Worm (Caenorhabditis elegans) whole organism, young adult: ENCODE results near the gene Y51H4A.24.

Experiments used
- B0035.1 ChIP-seq: sonication (generic microtip); optimal IDR thresholded peaks from 2 replicates; lab custom pipeline; 2016; ENCODE audit warnings: missing genetic modification characterization, mild to moderate bottlenecking, missing compliant biosample characterization, missing genotype, missing genetic modification reagents
- F55B11.4 ChIP-seq: sonication (generic microtip); optimal IDR thresholded peaks from 2 replicates; lab custom pipeline; 2016; ENCODE audit warnings: missing compliant biosample characterization, missing genetic modification characterization, borderline replicate concordance; ENCODE audit not compliant: insufficient read depth
- F57C9.4 ChIP-seq: sonication (generic microtip); optimal IDR thresholded peaks from 2 replicates; lab custom pipeline; 2017; ENCODE audit warnings: mild to moderate bottlenecking, missing genetic modification characterization, missing compliant biosample characterization
- T07F8.4 ChIP-seq: sonication (generic microtip); optimal IDR thresholded peaks from 2 replicates; lab custom pipeline; 2016; ENCODE audit warnings: mild to moderate bottlenecking, missing genetic modification characterization, moderate library complexity, missing compliant biosample characterization
- Y53G8AR.9 ChIP-seq: fragments of 200-800 bp; sonication (Bioruptor generic); conservative IDR thresholded peaks from 2 replicates; pipeline ENCODE4 v1.3.6; 2022; ENCODE audit warnings: missing genetic modification reagents, missing genetic modification characterization, missing compliant biosample characterization
- attf-3 ChIP-seq: fragments of 200-800 bp; sonication (Bioruptor generic); conservative IDR thresholded peaks from 2 replicates; pipeline ENCODE4 v1.3.6; 2022; ENCODE audit warnings: missing genetic modification reagents, missing genetic modification characterization, missing compliant biosample characterization
- attf-6 ChIP-seq: fragments of 200-800 bp; sonication (Bioruptor generic); IDR thresholded peaks from 2 replicates; pipeline ENCODE4 v1.3.6; 2022; ENCODE audit warnings: missing genetic modification reagents, missing genetic modification characterization, missing compliant biosample characterization
- die-1 ChIP-seq: sonication (generic microtip); optimal IDR thresholded peaks from 2 replicates; lab custom pipeline; 2016; ENCODE audit warnings: missing genotype, mild to moderate bottlenecking, missing genetic modification characterization, missing compliant biosample characterization
- dpff-1 ChIP-seq: sonication (generic microtip); optimal IDR thresholded peaks from 2 replicates; lab custom pipeline; 2017; ENCODE audit warnings: mild to moderate bottlenecking, missing genetic modification characterization, missing compliant biosample characterization
- dpl-1 ChIP-seq: fragments of 150-350 bp; optimal IDR thresholded peaks from 2 replicates; lab custom pipeline; 2014; ENCODE audit warnings: missing biosample characterization, missing genetic modification reagents, missing genetic modification characterization
- gei-17 ChIP-seq: fragments of 200-800 bp; sonication (Bioruptor generic); optimal IDR thresholded peaks from 2 replicates; lab custom pipeline; 2018; ENCODE audit warnings: mild to moderate bottlenecking, missing genetic modification characterization, missing compliant biosample characterization
- hmg-20 ChIP-seq: fragments of 200-800 bp; sonication (Bioruptor generic); IDR thresholded peaks from 2 replicates; pipeline ENCODE4 v1.3.6; 2022; ENCODE audit warnings: missing genetic modification reagents, missing genetic modification characterization, missing compliant biosample characterization
- lin-54 ChIP-seq: fragments of 200-800 bp; sonication (Bioruptor generic); optimal IDR thresholded peaks from 2 replicates; lab custom pipeline; 2018; ENCODE audit warnings: mild to moderate bottlenecking, missing genetic modification characterization, missing compliant biosample characterization
- nhr-179 ChIP-seq: sonication (generic microtip); optimal IDR thresholded peaks from 2 replicates; lab custom pipeline; 2016; ENCODE audit warnings: mild to moderate bottlenecking, missing genetic modification characterization, missing compliant biosample characterization
- nhr-90 ChIP-seq: sonication (generic microtip); optimal IDR thresholded peaks from 2 replicates; lab custom pipeline; 2016; ENCODE audit warnings: missing genotype, mild to moderate bottlenecking, missing genetic modification characterization, missing compliant biosample characterization
- pha-4 ChIP-seq: fragments of 150-350 bp; sonication (generic microtip); optimal IDR thresholded peaks from 2 replicates; lab custom pipeline; 2014; ENCODE audit warnings: missing biosample characterization, missing genetic modification reagents, missing genetic modification characterization
- repo-1 ChIP-seq: sonication (generic microtip); optimal IDR thresholded peaks from 2 replicates; lab custom pipeline; 2017; ENCODE audit warnings: mild to moderate bottlenecking, missing genetic modification characterization, missing compliant biosample characterization
- snpc-1.1 ChIP-seq: sonication (generic microtip); optimal IDR thresholded peaks from 2 replicates; lab custom pipeline; 2017; ENCODE audit warnings: missing genetic modification characterization, mild to moderate bottlenecking, missing compliant biosample characterization, antibody characterized with exemption, moderate library complexity, missing genotype, missing genetic modification reagents; ENCODE audit not compliant: insufficient read depth
- snpc-4 ChIP-seq, 5 experiments: fragments of 150-350 bp in 1 of 5; sonication (generic microtip) in 4 of 5; optimal IDR thresholded peaks; 2 replicates each; lab custom pipeline; 2014 to 2018; ENCODE audit warnings: missing genetic modification characterization in 5 of 5, missing biosample characterization in 3 of 5, antibody characterized with exemption in 2 of 5, mild to moderate bottlenecking in 2 of 5, missing compliant biosample characterization in 2 of 5, missing genotype in 2 of 5, moderate library complexity in 2 of 5, missing genetic modification reagents in 1 of 5
- tlf-1 ChIP-seq: fragments of 200-800 bp; sonication (Bioruptor generic); optimal IDR thresholded peaks from 2 replicates; lab custom pipeline; 2018; ENCODE audit warnings: mild to moderate bottlenecking, missing genetic modification characterization, missing compliant biosample characterization
- unc-62 ChIP-seq: fragments of 150-350 bp; optimal IDR thresholded peaks from 2 replicates; lab custom pipeline; 2014; ENCODE audit warnings: missing biosample characterization, missing genetic modification reagents, missing genetic modification characterization
- zfh-2 ChIP-seq: fragments of 200-800 bp; sonication (Bioruptor generic); conservative IDR thresholded peaks from 2 replicates; pipeline ENCODE4 v1.3.6; 2022; ENCODE audit warnings: missing genetic modification reagents, missing genetic modification characterization, missing compliant biosample characterization

Y51H4A.24 gene

ce11 chrIV:16709713-16710112 lies 31.0 kb downstream of the Y51H4A.24 start:
- TF ChIP-seq attf-6 (GFP tag; lab: Robert Waterston, UW) (0 out of 2 replicates have a peak, but pooled peaks have one; percentile 20), zfh-2 (GFP tag; lab: Robert Waterston, UW) (no peak), snpc-4 (GFP tag; optimal IDR thresholded peaks at IDR 0.05; lab: Kevin White, UChicago) (no peak), snpc-4 (tag; optimal IDR thresholded peaks at IDR 0.05; lab: Kevin White, UChicago) (peak in 3 of 4 experiments; percentile 58 to 77 (median 60))

ce11 chrIV:16706950-16707349 lies 33.7 kb downstream of the Y51H4A.24 start:
- TF ChIP-seq attf-6 (GFP tag; lab: Robert Waterston, UW) (peak; percentile 54; the same call in 1 of the 2 replicates), pha-4 (tag; lab: Kevin White, UChicago) (no peak), attf-3 (no peak), F57C9.4 (tag; lab: Kevin White, UChicago) (no peak), snpc-4 (GFP tag; optimal IDR thresholded peaks at IDR 0.05; lab: Kevin White, UChicago) (no peak), snpc-4 (tag; optimal IDR thresholded peaks at IDR 0.05; lab: Kevin White, UChicago) (peak in 3 of 4 experiments; percentile 26 to 58 (median 33)), unc-62 (GFP tag; lab: Kevin White, UChicago) (no peak), hmg-20 (GFP tag; lab: Robert Waterston, UW) (no peak)
- TF ChIP-seq, all 124 proteins: peak for 2

- no peak for TF ChIP-seq snpc-4 (GFP tag; optimal IDR thresholded peaks at IDR 0.05; lab: Kevin White, UChicago)
- TF ChIP-seq snpc-4 (tag; optimal IDR thresholded peaks at IDR 0.05; lab: Kevin White, UChicago) = peak in 2 of 4 experiments; percentile 49 to 58
- peak; percentile 66 for TF ChIP-seq attf-6 (GFP tag; lab: Robert Waterston, UW)
- TF ChIP-seq tlf-1 (GFP tag; lab: Kevin White, UChicago) = no peak
- TF ChIP-seq, all 124 proteins: peak for 2
These were observed 44.2 kb downstream of the Y51H4A.24 start for ce11 chrIV:16696422-16696821.

ce11 chrIV:16694567-16694966 lies 46.1 kb downstream of the Y51H4A.24 start, which contains the start of gene Y51H4A.941:
Gene Y51H4A.941 (minus strand): TSS chrIV:16694667.
- TF ChIP-seq nhr-179 (tag; lab: Kevin White, UChicago) (no peak), F55B11.4 (tag; lab: Kevin White, UChicago) (no peak), Y53G8AR.9 (GFP tag; lab: Robert Waterston, UW) (no peak), attf-3 (no peak), lin-54 (GFP tag; lab: Kevin White, UChicago) (no peak), snpc-1.1 (tag; lab: Kevin White, UChicago) (no peak), B0035.1 (tag; lab: Kevin White, UChicago) (no peak), dpl-1 (GFP tag; lab: Kevin White, UChicago) (no peak), nhr-90 (tag; lab: Kevin White, UChicago) (no peak), dpff-1 (no peak), repo-1 (tag; lab: Kevin White, UChicago) (no peak), gei-17 (GFP tag; lab: Kevin White, UChicago) (no peak), die-1 (tag; lab: Kevin White, UChicago) (no peak), T07F8.4 (tag; lab: Kevin White, UChicago) (no peak)
